Fruit fly (Drosophila melanogaster): ENCODE measurements around the gene CG14137.

DNA sequence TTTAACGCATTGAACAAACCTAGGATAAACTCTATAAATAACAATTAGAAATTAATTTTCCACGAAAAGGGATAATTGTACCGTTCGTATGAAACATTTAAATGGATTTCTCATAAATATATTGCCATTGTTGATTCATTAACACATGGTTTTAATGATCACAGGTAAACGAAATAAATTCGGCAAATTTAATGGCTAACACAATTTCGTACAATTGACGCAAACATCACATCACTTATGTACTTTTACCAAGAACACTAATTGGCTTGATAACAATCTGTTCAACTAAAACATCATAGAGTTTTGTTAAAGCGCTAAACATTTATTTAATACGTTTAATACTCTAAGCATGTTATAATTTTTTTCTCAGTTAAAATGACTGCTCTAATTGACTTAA, 46.2 kb downstream of the CG14137 start:
- no peak for TF ChIP-seq psq (optimal IDR thresholded peaks at IDR 0.05)
- TF ChIP-seq CG8478 (optimal IDR thresholded peaks at IDR 0.05) = no peak

All from whole organism.